Worm (Caenorhabditis elegans) whole organism, L2 larva: Measurements from ENCODE around the gene aipr-1.
A peak's percentile ranks its signal among the peaks of the same experiment; 100 is the strongest.

Experiments used
- C34F6.9 ChIP-seq: fragments of 150-350 bp; optimal IDR thresholded peaks from 2 replicates; lab custom pipeline; 2014; ENCODE audit warnings: missing biosample characterization, missing genetic modification characterization
- F13H6.1 ChIP-seq: sonication (generic microtip); optimal IDR thresholded peaks from 2 replicates; lab custom pipeline; 2016; ENCODE audit warnings: missing genetic modification characterization, missing compliant biosample characterization
- R02D3.7 ChIP-seq: fragments of 150-350 bp; optimal IDR thresholded peaks from 2 replicates; lab custom pipeline; 2014; ENCODE audit warnings: missing biosample characterization, missing genetic modification characterization
- Y55F3AM.14 ChIP-seq: fragments of 200-800 bp; sonication (Bioruptor generic); optimal IDR thresholded peaks from 2 replicates; lab custom pipeline; 2018; ENCODE audit warnings: mild to moderate bottlenecking, missing genetic modification characterization, missing compliant biosample characterization
- ZK546.5 ChIP-seq: sonication (generic microtip); optimal IDR thresholded peaks from 2 replicates; lab custom pipeline; 2017; ENCODE audit warnings: missing biosample characterization, missing genetic modification characterization
- alr-1 ChIP-seq: fragments of 150-350 bp; optimal IDR thresholded peaks from 2 replicates; lab custom pipeline; 2014; ENCODE audit warnings: missing biosample characterization, missing genetic modification characterization
- aly-2 ChIP-seq: fragments of 150-350 bp; optimal IDR thresholded peaks from 2 replicates; lab custom pipeline; 2014; ENCODE audit warnings: missing biosample characterization, missing genetic modification characterization
- ama-1 ChIP-seq: fragments of 150-350 bp; optimal IDR thresholded peaks from 2 replicates; lab custom pipeline; 2018; ENCODE audit warnings: inconsistent platforms
- ceh-16 ChIP-seq: fragments of 150-350 bp; optimal IDR thresholded peaks from 2 replicates; lab custom pipeline; 2014; ENCODE audit warnings: missing biosample characterization, missing genetic modification characterization
- crh-2 ChIP-seq: sonication (generic microtip); optimal IDR thresholded peaks from 2 replicates; lab custom pipeline; 2017; ENCODE audit warnings: missing biosample characterization, missing genetic modification characterization
- dmd-4 ChIP-seq: sonication (generic microtip); optimal IDR thresholded peaks from 2 replicates; lab custom pipeline; 2017; ENCODE audit warnings: missing biosample characterization, missing genetic modification characterization
- egl-27 ChIP-seq: sonication (generic microtip); optimal IDR thresholded peaks from 3 replicates; lab custom pipeline; 2017; ENCODE audit warnings: missing biosample characterization, missing genetic modification reagents, missing genetic modification characterization
- elt-3 ChIP-seq: sonication (generic microtip); optimal IDR thresholded peaks from 2 replicates; lab custom pipeline; 2017; ENCODE audit warnings: missing biosample characterization, missing genetic modification characterization
- fos-1 ChIP-seq: fragments of 150-350 bp; optimal IDR thresholded peaks from 2 replicates; lab custom pipeline; 2014; ENCODE audit warnings: missing biosample characterization, missing genetic modification characterization
- lsy-2 ChIP-seq, 2 experiments: fragments of 150-350 bp in 1 of 2; sonication (generic microtip) in 1 of 2; optimal IDR thresholded peaks; 2 replicates each; lab custom pipeline; 2014 to 2017; ENCODE audit warnings: missing biosample characterization in 2 of 2, missing genetic modification characterization in 2 of 2
- mbf-1 ChIP-seq: sonication (generic microtip); optimal IDR thresholded peaks from 2 replicates; lab custom pipeline; 2017; ENCODE audit warnings: missing biosample characterization, missing genetic modification characterization
- mdl-1 ChIP-seq, 2 experiments: fragments of 150-350 bp in 1 of 2; sonication (generic microtip) in 1 of 2; optimal IDR thresholded peaks; 2 replicates each; lab custom pipeline; 2017; ENCODE audit warnings: missing biosample characterization in 2 of 2, missing genetic modification characterization in 2 of 2
- nhr-10 ChIP-seq: sonication (generic microtip); optimal IDR thresholded peaks from 2 replicates; lab custom pipeline; 2017; ENCODE audit warnings: missing biosample characterization, missing genetic modification characterization
- nhr-11 ChIP-seq: fragments of 150-350 bp; optimal IDR thresholded peaks from 2 replicates; lab custom pipeline; 2014; ENCODE audit warnings: missing biosample characterization, missing genetic modification characterization
- nhr-12 ChIP-seq: fragments of 150-350 bp; optimal IDR thresholded peaks from 2 replicates; lab custom pipeline; 2014; ENCODE audit warnings: missing biosample characterization, missing genetic modification characterization
- nhr-129 ChIP-seq: fragments of 150-350 bp; optimal IDR thresholded peaks from 2 replicates; lab custom pipeline; 2014; ENCODE audit warnings: missing biosample characterization, missing genetic modification characterization
- nhr-21 ChIP-seq: fragments of 150-350 bp; optimal IDR thresholded peaks from 2 replicates; lab custom pipeline; 2014; ENCODE audit warnings: missing biosample characterization, missing genetic modification characterization
- nhr-23 ChIP-seq: fragments of 150-350 bp; optimal IDR thresholded peaks from 2 replicates; lab custom pipeline; 2014; ENCODE audit warnings: missing biosample characterization, missing genetic modification reagents, missing genetic modification characterization
- nhr-237 ChIP-seq: fragments of 150-350 bp; optimal IDR thresholded peaks from 2 replicates; lab custom pipeline; 2014; ENCODE audit warnings: missing biosample characterization, missing genetic modification characterization
- nhr-25 ChIP-seq: fragments of 150-350 bp; sonication (generic microtip); optimal IDR thresholded peaks from 3 replicates; lab custom pipeline; 2014; ENCODE audit warnings: missing biosample characterization, missing genetic modification characterization
- nhr-77 ChIP-seq: fragments of 150-350 bp; optimal IDR thresholded peaks from 2 replicates; lab custom pipeline; 2014; ENCODE audit warnings: missing biosample characterization, missing genetic modification characterization
- peb-1 ChIP-seq: fragments of 150-350 bp; optimal IDR thresholded peaks from 2 replicates; lab custom pipeline; 2014; ENCODE audit warnings: missing biosample characterization, missing genetic modification characterization
- sem-4 ChIP-seq: fragments of 150-350 bp; optimal IDR thresholded peaks from 2 replicates; lab custom pipeline; 2014; ENCODE audit warnings: missing biosample characterization, missing genetic modification reagents, missing genetic modification characterization
- skn-1 ChIP-seq: sonication (generic microtip); optimal IDR thresholded peaks from 2 replicates; lab custom pipeline; 2017; ENCODE audit warnings: missing biosample characterization, missing genetic modification characterization
- sma-3 ChIP-seq: sonication (generic microtip); optimal IDR thresholded peaks from 2 replicates; lab custom pipeline; 2016; ENCODE audit warnings: missing genetic modification reagents, missing genetic modification characterization, missing compliant biosample characterization
- sma-9 ChIP-seq, 2 experiments: fragments of 150-350 bp in 1 of 2; sonication (generic microtip) in 1 of 2; optimal IDR thresholded peaks; 2 replicates each; lab custom pipeline; 2014 to 2016; ENCODE audit warnings: missing genetic modification characterization in 2 of 2, mild to moderate bottlenecking in 1 of 2, missing biosample characterization in 1 of 2, missing compliant biosample characterization in 1 of 2, missing genetic modification reagents in 1 of 2, moderate library complexity in 1 of 2
- unc-39 ChIP-seq: fragments of 150-350 bp; optimal IDR thresholded peaks from 2 replicates; lab custom pipeline; 2014; ENCODE audit warnings: missing biosample characterization, missing genetic modification characterization
- unc-55 ChIP-seq: fragments of 150-350 bp; sonication (generic microtip); optimal IDR thresholded peaks from 3 replicates; lab custom pipeline; 2014; ENCODE audit warnings: missing biosample characterization, missing genetic modification reagents, missing genetic modification characterization
- unc-62 ChIP-seq: fragments of 150-350 bp; optimal IDR thresholded peaks from 2 replicates; lab custom pipeline; 2014; ENCODE audit warnings: missing biosample characterization, missing genetic modification reagents, missing genetic modification characterization
- zag-1 ChIP-seq: fragments of 150-350 bp; optimal IDR thresholded peaks from 2 replicates; lab custom pipeline; 2014; ENCODE audit warnings: missing biosample characterization, missing genetic modification characterization
- ztf-1 ChIP-seq: fragments of 200-800 bp; sonication (Bioruptor generic); conservative IDR thresholded peaks from 2 replicates; pipeline ENCODE4 v1.3.6; 2022; ENCODE audit warnings: missing genetic modification characterization, missing compliant biosample characterization
- ztf-11 ChIP-seq: sonication (generic microtip); optimal IDR thresholded peaks from 2 replicates; lab custom pipeline; 2017; ENCODE audit warnings: missing biosample characterization, missing genetic modification characterization

aipr-1 gene

DNA sequence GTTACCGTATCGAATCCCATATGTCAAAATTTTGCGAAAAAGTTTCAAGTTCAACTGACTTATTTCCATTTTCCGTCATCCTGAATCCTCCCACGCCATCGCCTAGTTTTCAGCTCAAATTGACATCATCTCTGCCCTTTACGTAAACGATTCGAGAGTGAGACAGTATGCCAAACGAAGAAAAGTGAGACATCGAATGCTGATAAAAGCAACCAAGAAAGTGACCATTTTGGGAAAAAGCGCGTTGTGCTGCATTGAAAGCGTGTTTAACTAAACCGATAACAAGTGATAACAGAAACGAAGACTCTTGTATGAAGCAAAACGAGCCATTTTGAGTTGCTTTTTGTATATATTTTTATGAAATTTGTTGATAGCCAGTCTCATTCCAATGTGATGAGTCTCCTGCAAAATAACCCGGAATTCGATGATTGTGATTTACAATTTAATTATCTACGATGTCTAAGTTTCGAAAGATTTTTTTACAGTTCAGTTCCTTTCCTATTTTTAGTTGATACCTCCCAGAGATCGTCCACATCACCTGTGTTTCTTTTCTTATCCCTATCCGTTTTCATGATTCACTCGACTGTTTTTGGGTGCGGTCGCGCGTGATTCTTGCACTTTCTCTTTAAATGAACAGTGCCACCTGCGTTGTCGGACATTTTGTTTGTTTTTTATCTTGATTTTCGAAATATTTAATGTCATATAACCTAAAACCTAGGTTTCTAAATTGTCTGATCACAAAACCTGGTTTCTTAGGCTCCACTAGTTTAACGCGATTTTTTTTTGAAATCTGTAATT, 21.4 kb upstream of the aipr-1 start (continued):
- TF ChIP-seq nhr-12 (tag; lab: Kevin White, UChicago) (no peak), crh-2 (peak; percentile 41), C34F6.9 (tag; lab: Kevin White, UChicago) (no peak), F13H6.1 (tag; lab: Kevin White, UChicago) (peak; percentile 67), nhr-23 (tag; lab: Kevin White, UChicago) (no peak), nhr-77 (tag; lab: Kevin White, UChicago) (no peak), sma-9 (GFP tag; optimal IDR thresholded peaks at IDR 0.05; lab: Kevin White, UChicago) (peak; percentile 29), sma-9 (tag; optimal IDR thresholded peaks at IDR 0.05; lab: Kevin White, UChicago) (no peak), Y55F3AM.14 (GFP tag; lab: Kevin White, UChicago) (no peak), zag-1 (tag; lab: Kevin White, UChicago) (no peak)

DNA sequence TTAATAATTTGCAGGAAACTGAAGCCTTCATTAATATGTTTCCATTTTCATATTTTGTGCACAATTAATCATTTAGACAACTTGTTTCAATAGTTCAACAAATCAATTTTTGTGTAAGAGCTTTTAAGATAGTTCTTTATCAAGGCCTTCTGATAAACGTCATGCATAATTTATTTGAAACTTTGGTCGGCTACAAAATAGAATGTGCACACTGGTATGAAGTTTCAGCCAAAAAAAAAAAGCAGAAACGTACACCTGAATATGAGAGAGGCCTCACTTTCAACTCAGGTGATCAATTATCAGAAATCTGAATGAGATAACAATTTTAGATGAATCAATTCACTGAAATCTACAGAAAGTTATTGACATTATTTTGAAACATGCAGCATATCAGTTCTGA, 20.4 kb upstream of the aipr-1 start:
- TF ChIP-seq fos-1 (tag; lab: Kevin White, UChicago) = peak; percentile 18
- TF ChIP-seq nhr-23 (tag; lab: Kevin White, UChicago) = no peak

DNA sequence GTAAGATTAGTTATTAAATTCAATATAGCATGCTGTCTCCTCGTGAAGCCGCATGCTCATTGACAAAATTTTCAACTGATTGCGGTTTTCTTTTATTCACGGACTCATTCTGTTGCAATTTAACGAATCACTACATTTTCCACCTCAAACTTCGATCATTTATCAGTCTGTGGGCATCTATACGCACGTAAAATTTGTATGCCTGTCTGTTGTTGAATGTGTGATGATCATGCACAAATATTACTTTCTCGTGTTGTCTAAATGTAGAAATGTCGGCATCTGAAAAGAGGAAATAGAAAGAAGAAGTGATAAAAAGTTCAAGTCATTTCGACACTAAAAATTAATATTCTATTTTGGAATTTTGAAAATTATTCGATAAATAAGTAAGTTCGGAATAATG, 18.5 kb upstream of the aipr-1 start:
- TF ChIP-seq mdl-1 (tag; optimal IDR thresholded peaks at IDR 0.05; lab: Kevin White, UChicago) (no peak), fos-1 (tag; lab: Kevin White, UChicago) (peak; percentile 87), ama-1 (lab: Kevin White, UChicago) (no peak), ZK546.5 (tag; lab: Kevin White, UChicago) (no peak), crh-2 (peak; percentile 48), skn-1 (tag; lab: Kevin White, UChicago) (no peak), aly-2 (tag; lab: Kevin White, UChicago) (no peak), ztf-11 (tag; lab: Kevin White, UChicago) (no peak), nhr-21 (no peak), unc-55 (GFP tag; lab: Kevin White, UChicago) (no peak), peb-1 (tag; lab: Kevin White, UChicago) (no peak), nhr-23 (tag; lab: Kevin White, UChicago) (no peak), zag-1 (tag; lab: Kevin White, UChicago) (no peak), sem-4 (tag; lab: Kevin White, UChicago) (no peak), elt-3 (tag; lab: Kevin White, UChicago) (no peak), nhr-11 (tag; lab: Kevin White, UChicago) (no peak), nhr-237 (tag; lab: Kevin White, UChicago) (no peak), mbf-1 (tag; lab: Kevin White, UChicago) (no peak), nhr-129 (tag; lab: Kevin White, UChicago) (no peak), nhr-25 (tag; lab: Kevin White, UChicago) (no peak), egl-27 (no peak), ztf-1 (GFP tag; lab: Robert Waterston, UW) (no peak), lsy-2 (tag; optimal IDR thresholded peaks at IDR 0.05; lab: Kevin White, UChicago) (no peak), ceh-16 (tag; lab: Kevin White, UChicago) (no peak), C34F6.9 (tag; lab: Kevin White, UChicago) (no peak), sma-3 (GFP tag; lab: Kevin White, UChicago) (no peak), F13H6.1 (tag; lab: Kevin White, UChicago) (peak; percentile 3), unc-39 (tag; lab: Kevin White, UChicago) (no peak), sma-9 (GFP tag; optimal IDR thresholded peaks at IDR 0.05; lab: Kevin White, UChicago) (peak; percentile 22), sma-9 (tag; optimal IDR thresholded peaks at IDR 0.05; lab: Kevin White, UChicago) (no peak), unc-62 (GFP tag; lab: Kevin White, UChicago) (no peak), dmd-4 (no peak), R02D3.7 (no peak), nhr-77 (tag; lab: Kevin White, UChicago) (no peak), nhr-10 (tag; lab: Kevin White, UChicago) (no peak), alr-1 (tag; lab: Kevin White, UChicago) (no peak)
